Worm (Caenorhabditis elegans) whole organism, young adult: Measurements from ENCODE around the gene F35F10.1.

ENCODE experiments used
- B0019.2 ChIP-seq: fragments of 200-800 bp; sonication (Bioruptor generic); conservative IDR thresholded peaks from 2 replicates; pipeline ENCODE4 v1.3.6; 2022; ENCODE audit warnings: missing genetic modification reagents, missing genetic modification characterization, missing compliant biosample characterization
- F23B12.7 ChIP-seq: sonication (generic microtip); optimal IDR thresholded peaks from 2 replicates; lab custom pipeline; 2017; ENCODE audit warnings: missing genetic modification characterization, mild to moderate bottlenecking, missing compliant biosample characterization, antibody characterized with exemption, moderate library complexity; ENCODE audit not compliant: insufficient read depth
- F37B4.10 ChIP-seq: fragments of 200-800 bp; sonication (Bioruptor generic); IDR thresholded peaks from 2 replicates; pipeline ENCODE4 v1.3.6; 2022; ENCODE audit warnings: missing genetic modification characterization, missing compliant biosample characterization
- K12H6.12 ChIP-seq: fragments of 200-800 bp; sonication (Bioruptor generic); optimal IDR thresholded peaks from 2 replicates; lab custom pipeline; 2018; ENCODE audit warnings: mild to moderate bottlenecking, missing genetic modification characterization, missing compliant biosample characterization
- Y53F4B.3 ChIP-seq: fragments of 200-800 bp; sonication (Bioruptor generic); IDR thresholded peaks from 2 replicates; pipeline ENCODE4 v1.3.6; 2022; ENCODE audit warnings: missing genetic modification reagents, missing genetic modification characterization, missing compliant biosample characterization
- Y53G8AR.9 ChIP-seq: fragments of 200-800 bp; sonication (Bioruptor generic); conservative IDR thresholded peaks from 2 replicates; pipeline ENCODE4 v1.3.6; 2022; ENCODE audit warnings: missing genetic modification reagents, missing genetic modification characterization, missing compliant biosample characterization
- Y79H2A.3 ChIP-seq: fragments of 200-800 bp; sonication (Bioruptor generic); conservative IDR thresholded peaks from 2 replicates; pipeline ENCODE4 v1.3.6; 2022; ENCODE audit warnings: missing genetic modification reagents, missing genetic modification characterization, missing compliant biosample characterization
- ZK185.1 ChIP-seq: sonication (generic microtip); optimal IDR thresholded peaks from 2 replicates; lab custom pipeline; 2016; ENCODE audit warnings: mild to moderate bottlenecking, missing genetic modification characterization, missing compliant biosample characterization; ENCODE audit not compliant: poor library complexity, severe bottlenecking
- attf-5 ChIP-seq: fragments of 200-800 bp; sonication (Bioruptor generic); optimal IDR thresholded peaks from 2 replicates; lab custom pipeline; 2018; ENCODE audit warnings: mild to moderate bottlenecking, missing genetic modification characterization, missing compliant biosample characterization
- ccch-3 ChIP-seq: fragments of 200-800 bp; sonication (Bioruptor generic); optimal IDR thresholded peaks from 2 replicates; lab custom pipeline; 2018; ENCODE audit warnings: mild to moderate bottlenecking, missing genetic modification characterization, missing compliant biosample characterization
- ceh-100 ChIP-seq: fragments of 200-800 bp; sonication (Bioruptor generic); IDR thresholded peaks from 2 replicates; pipeline ENCODE4 v1.3.6; 2022; ENCODE audit warnings: missing genetic modification reagents, missing genetic modification characterization, missing compliant biosample characterization
- ceh-27 ChIP-seq: fragments of 200-800 bp; sonication (Bioruptor generic); optimal IDR thresholded peaks from 2 replicates; lab custom pipeline; 2018; ENCODE audit warnings: mild to moderate bottlenecking, missing genetic modification characterization, moderate library complexity, missing compliant biosample characterization
- ceh-79 ChIP-seq: sonication (generic microtip); optimal IDR thresholded peaks from 2 replicates; lab custom pipeline; 2017; ENCODE audit warnings: mild to moderate bottlenecking, missing genetic modification characterization, missing compliant biosample characterization
- chd-7 ChIP-seq: sonication (generic microtip); optimal IDR thresholded peaks from 2 replicates; lab custom pipeline; 2016; ENCODE audit warnings: mild to moderate bottlenecking, missing genetic modification characterization, moderate library complexity, missing compliant biosample characterization
- dpff-1 ChIP-seq: sonication (generic microtip); optimal IDR thresholded peaks from 2 replicates; lab custom pipeline; 2017; ENCODE audit warnings: mild to moderate bottlenecking, missing genetic modification characterization, missing compliant biosample characterization
- egl-44 ChIP-seq: fragments of 200-800 bp; sonication (Bioruptor generic); IDR thresholded peaks from 2 replicates; pipeline ENCODE4 v1.3.6; 2022; ENCODE audit warnings: missing genetic modification reagents, missing genetic modification characterization, missing compliant biosample characterization
- ekl-4 ChIP-seq: fragments of 200-800 bp; sonication (Bioruptor generic); IDR thresholded peaks from 2 replicates; pipeline ENCODE4 v1.3.6; 2022; ENCODE audit warnings: missing genetic modification reagents, missing genetic modification characterization, missing compliant biosample characterization
- fkh-3 ChIP-seq: sonication (generic microtip); optimal IDR thresholded peaks from 2 replicates; lab custom pipeline; 2016; ENCODE audit warnings: mild to moderate bottlenecking, missing genetic modification characterization, missing compliant biosample characterization
- gei-17 ChIP-seq: fragments of 200-800 bp; sonication (Bioruptor generic); optimal IDR thresholded peaks from 2 replicates; lab custom pipeline; 2018; ENCODE audit warnings: mild to moderate bottlenecking, missing genetic modification characterization, missing compliant biosample characterization
- lag-1 ChIP-seq: fragments of 200-800 bp; sonication (Bioruptor generic); IDR thresholded peaks from 2 replicates; pipeline ENCODE4 v1.3.6; 2022; ENCODE audit warnings: missing genetic modification reagents, missing genetic modification characterization, missing compliant biosample characterization
- lin-35 ChIP-seq, 3 experiments: fragments of 150-350 bp in 2 of 3; sonication (generic microtip) in 1 of 3; optimal IDR thresholded peaks; 2 replicates each; lab custom pipeline; 2014 to 2018; ENCODE audit warnings: missing biosample characterization in 3 of 3, missing genetic modification characterization in 3 of 3, missing genetic modification reagents in 3 of 3
- lin-54 ChIP-seq: fragments of 200-800 bp; sonication (Bioruptor generic); optimal IDR thresholded peaks from 2 replicates; lab custom pipeline; 2018; ENCODE audit warnings: mild to moderate bottlenecking, missing genetic modification characterization, missing compliant biosample characterization
- madf-10 ChIP-seq: sonication (generic microtip); optimal IDR thresholded peaks from 2 replicates; lab custom pipeline; 2016; ENCODE audit warnings: mild to moderate bottlenecking, missing genetic modification characterization, missing compliant biosample characterization
- madf-8 ChIP-seq: fragments of 200-800 bp; sonication (Bioruptor generic); conservative IDR thresholded peaks from 2 replicates; pipeline ENCODE4 v1.3.6; 2022; ENCODE audit warnings: missing genetic modification reagents, missing genetic modification characterization, missing compliant biosample characterization
- mel-28 ChIP-seq: sonication (generic microtip); optimal IDR thresholded peaks from 2 replicates; lab custom pipeline; 2016; ENCODE audit warnings: borderline replicate concordance, mild to moderate bottlenecking, missing genetic modification characterization, missing compliant biosample characterization
- nfya-2 ChIP-seq: fragments of 200-800 bp; sonication (Bioruptor generic); IDR thresholded peaks from 2 replicates; pipeline ENCODE4 v1.3.6; 2022; ENCODE audit warnings: missing genetic modification reagents, missing genetic modification characterization, missing compliant biosample characterization
- nfyb-1 ChIP-seq: fragments of 200-800 bp; sonication (Bioruptor generic); IDR thresholded peaks from 2 replicates; pipeline ENCODE4 v1.3.6; 2022; ENCODE audit warnings: missing genetic modification reagents, missing genetic modification characterization, missing compliant biosample characterization
- nhr-27 ChIP-seq: fragments of 200-800 bp; sonication (Bioruptor generic); optimal IDR thresholded peaks from 2 replicates; lab custom pipeline; 2018; ENCODE audit warnings: mild to moderate bottlenecking, missing genetic modification characterization, moderate library complexity, missing compliant biosample characterization
- nhr-80 ChIP-seq: sonication (generic microtip); optimal IDR thresholded peaks from 2 replicates; lab custom pipeline; 2016; ENCODE audit warnings: missing genetic modification characterization, missing compliant biosample characterization
- rcor-1 ChIP-seq: fragments of 200-800 bp; sonication (Bioruptor generic); IDR thresholded peaks from 2 replicates; pipeline ENCODE4 v1.3.6; 2022; ENCODE audit warnings: missing genetic modification reagents, missing genetic modification characterization, missing compliant biosample characterization
- repo-1 ChIP-seq: sonication (generic microtip); optimal IDR thresholded peaks from 2 replicates; lab custom pipeline; 2017; ENCODE audit warnings: mild to moderate bottlenecking, missing genetic modification characterization, missing compliant biosample characterization
- sea-2 ChIP-seq: fragments of 200-800 bp; sonication (Bioruptor generic); IDR thresholded peaks from 2 replicates; pipeline ENCODE4 v1.3.6; 2022; ENCODE audit warnings: missing genetic modification characterization, missing compliant biosample characterization
- snpc-3.4 ChIP-seq: sonication (generic microtip); optimal IDR thresholded peaks from 2 replicates; lab custom pipeline; 2017; ENCODE audit warnings: missing genetic modification characterization, mild to moderate bottlenecking, missing compliant biosample characterization, antibody characterized with exemption, moderate library complexity, missing genotype, missing genetic modification reagents
- tbp1 ChIP-seq: fragments of 200-800 bp; sonication (Bioruptor generic); optimal IDR thresholded peaks from 2 replicates; lab custom pipeline; 2018; ENCODE audit warnings: mild to moderate bottlenecking, missing genetic modification characterization, missing compliant biosample characterization
- unc-62 ChIP-seq: fragments of 150-350 bp; optimal IDR thresholded peaks from 2 replicates; lab custom pipeline; 2014; ENCODE audit warnings: missing biosample characterization, missing genetic modification reagents, missing genetic modification characterization
- zfh-2 ChIP-seq: fragments of 200-800 bp; sonication (Bioruptor generic); conservative IDR thresholded peaks from 2 replicates; pipeline ENCODE4 v1.3.6; 2022; ENCODE audit warnings: missing genetic modification reagents, missing genetic modification characterization, missing compliant biosample characterization
- zim-3 ChIP-seq: sonication (generic microtip); optimal IDR thresholded peaks from 2 replicates; lab custom pipeline; 2017; ENCODE audit warnings: mild to moderate bottlenecking, missing genetic modification characterization, moderate library complexity, missing compliant biosample characterization
- ztf-22 ChIP-seq: fragments of 200-800 bp; sonication (Bioruptor generic); optimal IDR thresholded peaks from 2 replicates; lab custom pipeline; 2018; ENCODE audit warnings: mild to moderate bottlenecking, missing genetic modification characterization, moderate library complexity, missing compliant biosample characterization
- ztf-25 ChIP-seq: fragments of 200-800 bp; sonication (Bioruptor generic); IDR thresholded peaks from 2 replicates; pipeline ENCODE4 v1.3.6; 2022; ENCODE audit warnings: missing genetic modification reagents, missing genetic modification characterization, missing compliant biosample characterization
- ztf-26 ChIP-seq: sonication (generic microtip); optimal IDR thresholded peaks from 2 replicates; lab custom pipeline; 2017; ENCODE audit warnings: missing genetic modification characterization, missing compliant biosample characterization
- ztf-28 ChIP-seq: fragments of 200-800 bp; sonication (Bioruptor generic); IDR thresholded peaks from 2 replicates; pipeline ENCODE4 v1.3.6; 2022; ENCODE audit warnings: missing genetic modification reagents, missing genetic modification characterization, missing compliant biosample characterization

Gene F35F10.1

ce11 chrV:3315308-3315707 lies 799 bp upstream of the F35F10.1 start, which contains the start of gene arrd-19 (continued):
- TF ChIP-seq zfh-2 (GFP tag; lab: Robert Waterston, UW) = peak; percentile 49; the same call in 1 of the 2 replicates
- peak; percentile 36 for TF ChIP-seq tbp1 (GFP tag; lab: Kevin White, UChicago)
- peak; percentile 48; the same call in 1 of the 2 replicates for TF ChIP-seq ceh-100 (GFP tag; lab: Robert Waterston, UW)
- TF ChIP-seq K12H6.12 (tag; lab: Kevin White, UChicago) = peak; percentile 52
- no peak for TF ChIP-seq Y53F4B.3 (GFP tag; lab: Robert Waterston, UW)
- TF ChIP-seq ztf-22 (GFP tag; lab: Kevin White, UChicago) = no peak
- peak; percentile 47; the same call in 1 of the 2 replicates for TF ChIP-seq Y53G8AR.9 (GFP tag; lab: Robert Waterston, UW)
- TF ChIP-seq lin-54 (GFP tag; lab: Kevin White, UChicago) = peak; percentile 32
- TF ChIP-seq ztf-26 (tag; lab: Kevin White, UChicago) = peak; percentile 21
- TF ChIP-seq unc-62 = no peak
- peak; percentile 49; the same call in 1 of the 2 replicates for TF ChIP-seq rcor-1
- peak; percentile 73; the same call in 1 of the 2 replicates for TF ChIP-seq nfyb-1 (GFP tag; lab: Robert Waterston, UW)
- TF ChIP-seq ZK185.1 (tag; lab: Kevin White, UChicago) = peak; percentile 51
- peak; percentile 65 for TF ChIP-seq attf-5 (GFP tag; lab: Kevin White, UChicago)
- TF ChIP-seq ceh-27 (GFP tag; lab: Kevin White, UChicago) = peak; percentile 63

- TF ChIP-seq F23B12.7 (tag; lab: Kevin White, UChicago) = no peak
- no peak for TF ChIP-seq ceh-100 (GFP tag; lab: Robert Waterston, UW)
- TF ChIP-seq lin-35 (GFP tag; optimal IDR thresholded peaks at IDR 0.05; lab: Kevin White, UChicago) = no peak
- TF ChIP-seq nhr-80 = no peak
- no peak for TF ChIP-seq madf-8
Observed at ce11 chrV:3318975-3319374, 2.9 kb downstream of the F35F10.1 start, which contains the start of gene F35F10.13. Gene F35F10.13, minus strand, starts transcription at chrV:3319075.

ce11 chrV:3320005-3320404 lies 3.9 kb downstream of the F35F10.1 start, which contains the start of gene F35F10.14:
Gene F35F10.14, minus strand, starts transcription at chrV:3320105.
- no peak for TF ChIP-seq lin-54 (GFP tag; lab: Kevin White, UChicago)
- TF ChIP-seq ztf-28 = 0 out of 2 replicates have a peak, but pooled peaks have one; percentile 26
- no peak for TF ChIP-seq egl-44 (GFP tag; lab: Robert Waterston, UW)
- no peak for TF ChIP-seq nfya-2 (GFP tag; lab: Robert Waterston, UW)

ce11 chrV:3320432-3320831 lies 4.3 kb downstream of the F35F10.1 start, which contains the start of gene C17B7.14:
Gene C17B7.14, minus strand, starts transcription at chrV:3320532.
- no peak for TF ChIP-seq ceh-79 (tag; lab: Kevin White, UChicago)
- no peak for TF ChIP-seq gei-17
- no peak for TF ChIP-seq ceh-27 (GFP tag; lab: Kevin White, UChicago)
- TF ChIP-seq snpc-3.4 = no peak
- no peak for TF ChIP-seq lag-1 (GFP tag; lab: Robert Waterston, UW)
- no peak for TF ChIP-seq sea-2
- no peak for TF ChIP-seq egl-44 (GFP tag; lab: Robert Waterston, UW)
- no peak for TF ChIP-seq mel-28 (tag; lab: Kevin White, UChicago)
- TF ChIP-seq Y53G8AR.9 (GFP tag; lab: Robert Waterston, UW) = no peak
- TF ChIP-seq ztf-22 (GFP tag; lab: Kevin White, UChicago) = no peak
- TF ChIP-seq ekl-4 = no peak
- TF ChIP-seq nhr-80 = no peak
- TF ChIP-seq repo-1 (tag; lab: Kevin White, UChicago) = no peak

- no peak for TF ChIP-seq Y79H2A.3
- no peak for TF ChIP-seq rcor-1
- no peak for TF ChIP-seq nhr-27
- TF ChIP-seq ccch-3 (GFP tag; lab: Kevin White, UChicago) = no peak
- TF ChIP-seq B0019.2 (GFP tag; lab: Robert Waterston, UW) = no peak
- no peak for TF ChIP-seq madf-10 (tag; lab: Kevin White, UChicago)
- TF ChIP-seq chd-7 (tag; lab: Kevin White, UChicago) = no peak
- no peak for TF ChIP-seq F37B4.10
- no peak for TF ChIP-seq madf-8
- no peak for TF ChIP-seq fkh-3 (tag; lab: Kevin White, UChicago)
- no peak for TF ChIP-seq Y53G8AR.9 (GFP tag; lab: Robert Waterston, UW)
- no peak for TF ChIP-seq zim-3 (tag; lab: Kevin White, UChicago)
- no peak for TF ChIP-seq dpff-1 (tag; lab: Kevin White, UChicago)
- TF ChIP-seq ZK185.1 (tag; lab: Kevin White, UChicago) = no peak
- TF ChIP-seq ztf-25 (GFP tag; lab: Robert Waterston, UW) = no peak
Observed at ce11 chrV:3324178-3324577, 8.1 kb downstream of the F35F10.1 start, which contains the start of gene C17B7.8. Gene C17B7.8, minus strand, starts transcription at chrV:3324278.
